Fruit fly (Drosophila melanogaster) whole organism, embryonic: ENCODE data around the gene CG16964.
A peak's percentile ranks its signal among the peaks of the same experiment; 100 is the strongest.

Source experiments
- ATbp ChIP-seq: fragments of 200-800 bp; sonication (Bioruptor generic); optimal IDR thresholded peaks from 2 replicates; lab custom pipeline; 2017; ENCODE audit warnings: missing biosample characterization, mild to moderate bottlenecking, missing genetic modification characterization, missing genetic modification reagents
- Awh ChIP-seq: fragments of 200-800 bp; sonication (Bioruptor generic); IDR thresholded peaks from 2 replicates; pipeline ENCODE4, ENCODE4 v1.3.6; 2022; ENCODE audit warnings: missing biosample characterization, missing genetic modification characterization
- Bteb2 ChIP-seq: fragments of 200-800 bp; sonication (Bioruptor generic); optimal IDR thresholded peaks from 2 replicates; lab custom pipeline; 2016; ENCODE audit warnings: missing biosample characterization, missing genetic modification characterization
- CG11247 ChIP-seq: fragments of 200-800 bp; sonication (Bioruptor generic); IDR thresholded peaks from 2 replicates; pipeline ENCODE4 v1.3.6; 2022; ENCODE audit warnings: missing biosample characterization, missing genetic modification characterization
- CG12071 ChIP-seq: fragments of 200-800 bp; sonication (Bioruptor generic); optimal IDR thresholded peaks from 3 replicates; lab custom pipeline; 2018; ENCODE audit warnings: missing biosample characterization, mild to moderate bottlenecking, missing genetic modification characterization
- CG13775 ChIP-seq: fragments of 200-800 bp; sonication (Bioruptor generic); optimal IDR thresholded peaks from 3 replicates; lab custom pipeline; 2017; ENCODE audit warnings: missing biosample characterization, mild to moderate bottlenecking, missing genetic modification characterization
- CG14965 ChIP-seq: fragments of 200-800 bp; sonication (Bioruptor generic); optimal IDR thresholded peaks from 2 replicates; lab custom pipeline; 2016; ENCODE audit warnings: missing biosample characterization, missing genetic modification characterization, borderline replicate concordance
- CG1603 ChIP-seq: fragments of 200-800 bp; sonication (Bioruptor generic); optimal IDR thresholded peaks from 2 replicates; lab custom pipeline; 2019; ENCODE audit warnings: missing biosample characterization, mild to moderate bottlenecking, missing genetic modification characterization, moderate library complexity
- CG16813 ChIP-seq: fragments of 200-800 bp; sonication (Bioruptor generic); IDR thresholded peaks from 3 replicates; pipeline ENCODE4 v1.3.6; 2022; ENCODE audit warnings: missing biosample characterization, missing genetic modification characterization; ENCODE audit not compliant: partially characterized antibody
- CG31224 ChIP-seq: fragments of 200-800 bp; sonication (Bioruptor generic); IDR thresholded peaks from 2 replicates; pipeline ENCODE4 v1.3.6; 2022; ENCODE audit warnings: missing biosample characterization, missing genetic modification characterization
- CG3163 ChIP-seq: fragments of 200-800 bp; sonication (Bioruptor generic); optimal IDR thresholded peaks from 3 replicates; lab custom pipeline; 2016; ENCODE audit warnings: missing biosample characterization, missing genetic modification characterization
- CG32767 ChIP-seq: fragments of 200-800 bp; sonication (Bioruptor generic); IDR thresholded peaks from 2 replicates; pipeline ENCODE4 v1.3.6; 2022; ENCODE audit warnings: missing biosample characterization, missing genetic modification characterization
- CG32772 ChIP-seq: fragments of 200-800 bp; sonication (Bioruptor generic); IDR thresholded peaks from 2 replicates; pipeline ENCODE4 v1.3.6; 2022; ENCODE audit warnings: missing biosample characterization, missing genetic modification characterization
- CG4730 ChIP-seq: fragments of 200-800 bp; sonication (Bioruptor generic); IDR thresholded peaks from 2 replicates; pipeline ENCODE4 v1.3.6; 2022; ENCODE audit warnings: missing biosample characterization, missing genetic modification characterization
- CG4854 ChIP-seq: fragments of 200-800 bp; sonication (Bioruptor generic); optimal IDR thresholded peaks from 2 replicates; lab custom pipeline; 2016; ENCODE audit warnings: missing biosample characterization, missing genetic modification characterization, inconsistent platforms
- CG6175 ChIP-seq: fragments of 200-800 bp; sonication (Bioruptor generic); IDR thresholded peaks from 3 replicates; pipeline ENCODE4 v1.3.6; 2022; ENCODE audit warnings: missing biosample characterization, missing genetic modification characterization
- CG6654 ChIP-seq: fragments of 200-800 bp; sonication (Bioruptor generic); optimal IDR thresholded peaks from 2 replicates; lab custom pipeline; 2017; ENCODE audit warnings: missing biosample characterization, mild to moderate bottlenecking, missing genetic modification characterization
- CG7372 ChIP-seq: fragments of 200-800 bp; sonication (Bioruptor generic); IDR thresholded peaks from 2 replicates; pipeline ENCODE4 v1.3.6; 2022; ENCODE audit warnings: missing biosample characterization, missing genetic modification characterization
- CG7745 ChIP-seq: fragments of 200-800 bp; sonication (Bioruptor generic); optimal IDR thresholded peaks from 2 replicates; lab custom pipeline; 2018; ENCODE audit warnings: missing biosample characterization, mild to moderate bottlenecking, missing genetic modification characterization, moderate library complexity
- CG7928 ChIP-seq: fragments of 200-800 bp; sonication (Bioruptor generic); optimal IDR thresholded peaks from 2 replicates; lab custom pipeline; 2017; ENCODE audit warnings: missing biosample characterization, mild to moderate bottlenecking, missing genetic modification characterization
- CG8281 ChIP-seq: fragments of 200-800 bp; sonication (Bioruptor generic); optimal IDR thresholded peaks from 2 replicates; lab custom pipeline; 2018; ENCODE audit warnings: missing biosample characterization, mild to moderate bottlenecking, missing genetic modification characterization, moderate library complexity
- CG8478 ChIP-seq: fragments of >200 bp; optimal IDR thresholded peaks from 2 replicates; lab custom pipeline; 2018
- CG9437 ChIP-seq: fragments of 200-800 bp; sonication (Bioruptor generic); optimal IDR thresholded peaks from 2 replicates; lab custom pipeline; 2018; ENCODE audit warnings: missing biosample characterization, mild to moderate bottlenecking, missing genetic modification characterization
- CTCF ChIP-seq: fragments of 200-800 bp; sonication (Bioruptor generic); optimal IDR thresholded peaks from 2 replicates; lab custom pipeline; 2017; ENCODE audit warnings: missing biosample characterization, mild to moderate bottlenecking, missing genetic modification characterization, moderate library complexity
- CoRest ChIP-seq: fragments of 200-800 bp; sonication (Bioruptor generic); optimal IDR thresholded peaks from 3 replicates; lab custom pipeline; 2018; ENCODE audit warnings: missing biosample characterization, mild to moderate bottlenecking, missing genetic modification characterization, moderate library complexity
- Dip3 ChIP-seq: fragments of 200-800 bp; sonication (Bioruptor generic); optimal IDR thresholded peaks from 3 replicates; lab custom pipeline; 2016; ENCODE audit warnings: missing biosample characterization, missing genetic modification characterization
- Eip74EF ChIP-seq, 2 experiments: fragments of 200-800 bp in 1 of 2; fragments of >200 bp in 1 of 2; sonication (Bioruptor generic) in 1 of 2; optimal IDR thresholded peaks; 2 replicates each; lab custom pipeline; 2017 to 2019; ENCODE audit warnings: missing biosample characterization in 2 of 2, missing genetic modification characterization in 2 of 2, mild to moderate bottlenecking in 1 of 2, moderate library complexity in 1 of 2
- Gsc ChIP-seq: fragments of 200-800 bp; sonication (Bioruptor generic); IDR thresholded peaks from 2 replicates; pipeline ENCODE4 v1.3.6; 2022; ENCODE audit warnings: missing biosample characterization, missing genetic modification characterization
- Kr ChIP-seq: fragments of 200-800 bp; sonication (Bioruptor generic); optimal IDR thresholded peaks from 2 replicates; lab custom pipeline; 2017; ENCODE audit warnings: missing biosample characterization, mild to moderate bottlenecking, missing genetic modification characterization
- Max ChIP-seq: fragments of 200-800 bp; sonication (Bioruptor generic); optimal IDR thresholded peaks from 2 replicates; lab custom pipeline; 2016; ENCODE audit warnings: missing biosample characterization, mild to moderate bottlenecking, missing genetic modification characterization
- Optix ChIP-seq: fragments of 200-800 bp; sonication (Bioruptor generic); IDR thresholded peaks from 3 replicates; pipeline ENCODE4 v1.3.6; 2022; ENCODE audit warnings: missing biosample characterization, missing genetic modification characterization
- Ravus ChIP-seq: fragments of 200-800 bp; sonication (Bioruptor generic); IDR thresholded peaks from 2 replicates; pipeline ENCODE4 v1.3.6; 2022; ENCODE audit warnings: missing biosample characterization, missing genetic modification characterization
- Six4 ChIP-seq: fragments of 200-800 bp; sonication (Bioruptor generic); optimal IDR thresholded peaks from 2 replicates; lab custom pipeline; 2016; ENCODE audit warnings: missing biosample characterization, missing genetic modification characterization
- Spps ChIP-seq: fragments of 200-800 bp; sonication (Bioruptor generic); optimal IDR thresholded peaks from 2 replicates; lab custom pipeline; 2018; ENCODE audit warnings: missing biosample characterization, mild to moderate bottlenecking, missing genetic modification characterization
- Xrp1 ChIP-seq: fragments of 200-800 bp; sonication (Bioruptor generic); IDR thresholded peaks from 2 replicates; pipeline ENCODE4 v1.3.6; 2022; ENCODE audit warnings: missing biosample characterization, missing genetic modification characterization
- ara ChIP-seq: fragments of 200-800 bp; sonication (Bioruptor generic); IDR thresholded peaks from 2 replicates; pipeline ENCODE4 v1.3.6; 2022; ENCODE audit warnings: missing biosample characterization, missing genetic modification characterization
- cad ChIP-seq: fragments of >200 bp; optimal IDR thresholded peaks from 2 replicates; lab custom pipeline; 2017; ENCODE audit warnings: missing biosample characterization, missing genetic modification characterization
- ci ChIP-seq: fragments of 200-800 bp; sonication (Bioruptor generic); IDR thresholded peaks from 3 replicates; pipeline ENCODE4 v1.3.6; 2022; ENCODE audit warnings: missing biosample characterization, missing genetic modification characterization
- corto ChIP-seq: fragments of 200-800 bp; sonication (Bioruptor generic); optimal IDR thresholded peaks from 2 replicates; lab custom pipeline; 2016; ENCODE audit warnings: missing biosample characterization, mild to moderate bottlenecking, missing genetic modification characterization, moderate library complexity
- dati ChIP-seq: fragments of 200-800 bp; sonication (Bioruptor generic); IDR thresholded peaks from 2 replicates; pipeline ENCODE4 v1.3.6; 2022; ENCODE audit warnings: missing biosample characterization, missing genetic modification characterization
- dimm ChIP-seq: fragments of 200-800 bp; sonication (Bioruptor generic); IDR thresholded peaks from 2 replicates; pipeline ENCODE4 v1.3.6; 2022; ENCODE audit warnings: missing biosample characterization, missing genetic modification characterization
- gfzf ChIP-seq: fragments of 200-800 bp; sonication (Bioruptor generic); optimal IDR thresholded peaks from 2 replicates; lab custom pipeline; 2016; ENCODE audit warnings: missing biosample characterization, mild to moderate bottlenecking, missing genetic modification characterization, moderate library complexity
- gro ChIP-seq: fragments of 200-800 bp; sonication (Bioruptor generic); optimal IDR thresholded peaks from 2 replicates; lab custom pipeline; 2016; ENCODE audit warnings: missing biosample characterization, missing genetic modification characterization
- hb ChIP-seq: fragments of 200-800 bp; sonication (Bioruptor generic); IDR thresholded peaks from 3 replicates; pipeline ENCODE4 v1.3.6; 2022; ENCODE audit warnings: missing biosample characterization, missing genetic modification characterization; ENCODE audit not compliant: partially characterized antibody
- ind ChIP-seq: fragments of 200-800 bp; sonication (Bioruptor generic); optimal IDR thresholded peaks from 3 replicates; lab custom pipeline; 2016; ENCODE audit warnings: missing biosample characterization, missing genetic modification characterization
- lab ChIP-seq: fragments of 200-800 bp; sonication (Bioruptor generic); optimal IDR thresholded peaks from 3 replicates; lab custom pipeline; 2017; ENCODE audit warnings: missing biosample characterization, missing genetic modification characterization, mild to moderate bottlenecking, moderate library complexity, missing genetic modification reagents
- mirr ChIP-seq: fragments of 200-800 bp; sonication (Bioruptor generic); optimal IDR thresholded peaks from 3 replicates; lab custom pipeline; 2018; ENCODE audit warnings: missing biosample characterization, mild to moderate bottlenecking, missing genetic modification characterization
- onecut ChIP-seq: fragments of 200-800 bp; sonication (Bioruptor generic); IDR thresholded peaks from 2 replicates; pipeline ENCODE4 v1.3.6; 2022; ENCODE audit warnings: missing biosample characterization, missing genetic modification characterization
- phol ChIP-seq: fragments of 200-800 bp; sonication (Bioruptor generic); optimal IDR thresholded peaks from 3 replicates; lab custom pipeline; 2018; ENCODE audit warnings: missing biosample characterization, mild to moderate bottlenecking, missing genetic modification characterization, moderate library complexity
- row ChIP-seq: fragments of 200-800 bp; sonication (Bioruptor generic); IDR thresholded peaks from 3 replicates; pipeline ENCODE4 v1.3.6; 2022; ENCODE audit warnings: missing biosample characterization, missing genetic modification characterization
- stc ChIP-seq: fragments of 200-800 bp; sonication (Bioruptor generic); IDR thresholded peaks from 2 replicates; pipeline ENCODE4 v1.3.6; 2022; ENCODE audit warnings: missing biosample characterization, missing genetic modification characterization
- tap ChIP-seq: fragments of 200-800 bp; optimal IDR thresholded peaks from 3 replicates; lab custom pipeline; 2019; ENCODE audit warnings: missing biosample characterization, mild to moderate bottlenecking, missing genetic modification characterization, moderate library complexity
- toy ChIP-seq: fragments of 200-800 bp; sonication (Bioruptor generic); IDR thresholded peaks from 2 replicates; pipeline ENCODE4 v1.3.6; 2022; ENCODE audit warnings: missing biosample characterization, missing genetic modification characterization

The CG16964 gene

dm6 chr2L:11987945-11988344, 40.2 kb downstream of the CG16964 start, which contains the start of the genes CG6686 and CG34163 (continued):
- TF ChIP-seq gro (GFP tag; lab: Kevin White, UChicago): peak; percentile 31
- TF ChIP-seq CG7928 (GFP tag; lab: Kevin White, UChicago): no peak
- peak; percentile 68 for TF ChIP-seq phol (tag; lab: Kevin White, UChicago)
- TF ChIP-seq CG32767 (GFP tag; lab: Robert Waterston, UW): no peak
- no peak for TF ChIP-seq toy
- no peak for TF ChIP-seq CG7745 (tag; lab: Kevin White, UChicago)
- peak; percentile 42 for TF ChIP-seq CG13775 (GFP tag; lab: Kevin White, UChicago)
- peak; percentile 69 for TF ChIP-seq row (GFP tag; lab: Robert Waterston, UW)
- TF ChIP-seq CoRest (tag; lab: Kevin White, UChicago): peak; percentile 62
- no peak for TF ChIP-seq Kr
- peak; percentile 34 for TF ChIP-seq Bteb2
- no peak for TF ChIP-seq lab (GFP tag; lab: Kevin White, UChicago)
- no peak for TF ChIP-seq CG31224 (GFP tag; lab: Robert Waterston, UW)
- TF ChIP-seq CG32772 (GFP tag; lab: Robert Waterston, UW): no peak
- no peak for TF ChIP-seq Awh (GFP tag; lab: Robert Waterston, UW)
- no peak for TF ChIP-seq CTCF
- TF ChIP-seq CG14965 (GFP tag; lab: Kevin White, UChicago): no peak
- no peak for TF ChIP-seq Six4 (GFP tag; lab: Kevin White, UChicago)
- no peak for TF ChIP-seq corto (GFP tag; lab: Kevin White, UChicago)
- TF ChIP-seq Ravus (GFP tag; lab: Robert Waterston, UW): no peak
- no peak for TF ChIP-seq CG3163 (GFP tag; lab: Kevin White, UChicago)
- no peak for TF ChIP-seq CG11247
- TF ChIP-seq stc (GFP tag; lab: Robert Waterston, UW): 0 out of 2 replicates have a peak, but pooled peaks have one; percentile 18
- TF ChIP-seq Optix (GFP tag; lab: Robert Waterston, UW): no peak
- TF ChIP-seq CG1603 (tag; lab: Kevin White, UChicago): peak; percentile 29
- TF ChIP-seq CG9437 (GFP tag; lab: Kevin White, UChicago): peak; percentile 61
- TF ChIP-seq onecut (GFP tag; lab: Robert Waterston, UW): no peak
- TF ChIP-seq Max (GFP tag; lab: Kevin White, UChicago): peak; percentile 78
- TF ChIP-seq CG7372: no peak
- TF ChIP-seq ind (GFP tag; lab: Kevin White, UChicago): peak; percentile 12
- TF ChIP-seq CG8478 (lab: Kevin White, UChicago): no peak
- TF ChIP-seq CG12071 (GFP tag; lab: Kevin White, UChicago): no peak
- peak; percentile 34; the same call in 1 of the 2 replicates for TF ChIP-seq ara (GFP tag; lab: Robert Waterston, UW)
- TF ChIP-seq Gsc (GFP tag; lab: Robert Waterston, UW): no peak
- TF ChIP-seq ci (GFP tag; lab: Robert Waterston, UW): no peak
- no peak for TF ChIP-seq hb (GFP tag; lab: Robert Waterston, UW)
- no peak for TF ChIP-seq CG6654 (GFP tag; lab: Kevin White, UChicago)
- no peak for TF ChIP-seq CG4730 (GFP tag; lab: Robert Waterston, UW)
- no peak for TF ChIP-seq ATbp (GFP tag; lab: Kevin White, UChicago)
- no peak for TF ChIP-seq dimm (GFP tag; lab: Robert Waterston, UW)
- no peak for TF ChIP-seq CG16813 (GFP tag; lab: Robert Waterston, UW)
- TF ChIP-seq Eip74EF (GFP tag; optimal IDR thresholded peaks at IDR 0.05; lab: Kevin White, UChicago): no peak
- no peak for TF ChIP-seq cad
- TF ChIP-seq gfzf: peak; percentile 83
- TF ChIP-seq dati (GFP tag; lab: Robert Waterston, UW): no peak
- no peak for TF ChIP-seq CG8281
- TF ChIP-seq tap (tag; lab: Kevin White, UChicago): no peak
- TF ChIP-seq CG6175 (GFP tag; lab: Robert Waterston, UW): no peak
- no peak for TF ChIP-seq mirr (GFP tag; lab: Kevin White, UChicago)
- TF ChIP-seq Spps (tag; lab: Kevin White, UChicago): no peak
- TF ChIP-seq Dip3 (GFP tag; lab: Kevin White, UChicago): peak; percentile 56
- TF ChIP-seq Xrp1 (GFP tag; lab: Robert Waterston, UW): peak; percentile 27; the same call in 1 of the 2 replicates
- peak; percentile 51 for TF ChIP-seq CG4854 (GFP tag; lab: Kevin White, UChicago)
